Worm (Caenorhabditis elegans) whole organism, midembryonic: ENCODE measurements around the gene ttx-3.

Source experiments
- T22C8.4 ChIP-seq: fragments of 200-800 bp; sonication (Bioruptor generic); IDR thresholded peaks from 2 replicates; pipeline ENCODE4 v1.3.6; 2022; ENCODE audit warnings: missing genetic modification characterization, missing compliant biosample characterization
- flt-1 ChIP-seq: fragments of 200-800 bp; sonication (Bioruptor generic); IDR thresholded peaks from 2 replicates; pipeline ENCODE4 v1.3.6; 2022; ENCODE audit warnings: missing genetic modification characterization, missing compliant biosample characterization
- ztf-29 ChIP-seq: fragments of 200-800 bp; sonication (Bioruptor generic); IDR thresholded peaks from 2 replicates; pipeline ENCODE4 v1.3.6; 2022; ENCODE audit warnings: missing genetic modification reagents, missing genetic modification characterization, missing compliant biosample characterization

ce11 chrX:11792730-11793129 lies 23.6 kb upstream of the ttx-3 start:
- no peak for TF ChIP-seq T22C8.4 (GFP tag; lab: Robert Waterston, UW)
- no peak for TF ChIP-seq ztf-29 (GFP tag; lab: Robert Waterston, UW)
- no peak for TF ChIP-seq flt-1
